Fruit fly (Drosophila melanogaster) whole organism, prepupa: Measurements from ENCODE around the gene CG44774.
A peak's percentile ranks its signal among the peaks of the same experiment; 100 is the strongest.

Source experiments
- Blimp-1 ChIP-seq: fragments of 200-800 bp; sonication (Bioruptor generic); optimal IDR thresholded peaks from 3 replicates; lab custom pipeline; 2017; ENCODE audit warnings: missing biosample characterization, missing genetic modification characterization, mild to moderate bottlenecking, moderate library complexity, missing genetic modification reagents
- CG11762 ChIP-seq: fragments of 200-800 bp; sonication (Bioruptor generic); optimal IDR thresholded peaks from 3 replicates; lab custom pipeline; 2016; ENCODE audit warnings: missing biosample characterization, missing genetic modification characterization; ENCODE audit not compliant: insufficient read depth
- CG1621 ChIP-seq: fragments of 200-800 bp; sonication (Bioruptor generic); optimal IDR thresholded peaks from 3 replicates; lab custom pipeline; 2018; ENCODE audit warnings: missing biosample characterization, mild to moderate bottlenecking, missing genetic modification characterization
- Ets21C ChIP-seq: fragments of 200-800 bp; sonication (Bioruptor generic); optimal IDR thresholded peaks from 3 replicates; lab custom pipeline; 2016; ENCODE audit warnings: missing biosample characterization, missing genetic modification characterization
- Lpt ChIP-seq: fragments of 200-800 bp; sonication (Bioruptor generic); optimal IDR thresholded peaks from 3 replicates; lab custom pipeline; 2016; ENCODE audit warnings: missing biosample characterization, missing genetic modification characterization
- Sox102F ChIP-seq: fragments of 200-800 bp; sonication (Bioruptor generic); optimal IDR thresholded peaks from 2 replicates; lab custom pipeline; 2016; ENCODE audit warnings: missing biosample characterization, mild to moderate bottlenecking, missing genetic modification characterization
- achi ChIP-seq: fragments of 200-800 bp; sonication (Bioruptor generic); optimal IDR thresholded peaks from 3 replicates; lab custom pipeline; 2016; ENCODE audit warnings: missing biosample characterization, missing genetic modification characterization
- dac ChIP-seq: fragments of 200-800 bp; sonication (Bioruptor generic); optimal IDR thresholded peaks from 2 replicates; lab custom pipeline; 2017; ENCODE audit warnings: missing biosample characterization, mild to moderate bottlenecking, missing genetic modification characterization
- fd85E ChIP-seq: fragments of 200-800 bp; sonication (Bioruptor generic); optimal IDR thresholded peaks from 3 replicates; lab custom pipeline; 2016; ENCODE audit warnings: missing biosample characterization, missing genetic modification characterization

DNA sequence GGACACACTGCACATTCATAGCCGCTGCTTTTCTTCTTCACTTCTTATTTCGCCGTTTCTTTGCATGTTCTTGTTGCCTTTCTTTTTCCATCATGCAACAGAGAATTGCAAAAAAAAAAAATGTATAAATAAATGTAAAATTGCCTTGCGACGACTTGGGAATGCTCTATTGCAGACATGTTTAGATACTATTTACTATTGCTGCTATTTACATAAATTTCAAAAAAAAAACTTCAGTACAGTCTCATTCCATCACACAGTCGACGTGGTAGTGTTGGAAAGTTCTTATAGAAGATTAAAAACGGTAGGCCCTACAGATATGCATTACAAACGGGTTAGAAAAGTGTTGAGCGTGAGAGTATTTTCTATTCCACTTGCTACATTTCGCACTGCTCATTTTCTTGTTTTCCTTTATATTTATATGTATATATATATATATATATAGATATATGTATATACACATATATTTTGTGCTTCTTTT, 26.1 kb downstream of the CG44774 start:
- TF ChIP-seq Lpt (peak; percentile 82), CG11762 (peak; percentile 64), fd85E (GFP tag; lab: Kevin White, UChicago) (no peak), achi (peak; percentile 76), CG1621 (tag; lab: Kevin White, UChicago) (peak; percentile 52), Ets21C (GFP tag; lab: Kevin White, UChicago) (peak; percentile 58), dac (GFP tag; lab: Kevin White, UChicago) (peak; percentile 69), Blimp-1 (peak; percentile 41), Sox102F (peak; percentile 67)
